Worm (Caenorhabditis elegans) whole organism, early embryonic: ENCODE data around the gene R10E8.6.

ENCODE experiments used
- B0310.2 ChIP-seq: sonication (generic microtip); optimal IDR thresholded peaks from 2 replicates; lab custom pipeline; 2016; ENCODE audit warnings: mild to moderate bottlenecking, missing genetic modification characterization, missing compliant biosample characterization
- ets-7 ChIP-seq: sonication (generic microtip); optimal IDR thresholded peaks from 2 replicates; lab custom pipeline; 2016; ENCODE audit warnings: missing genotype, missing genetic modification characterization, missing compliant biosample characterization
- sea-1 ChIP-seq: fragments of 200-800 bp; sonication (Bioruptor generic); conservative IDR thresholded peaks from 2 replicates; pipeline ENCODE4 v1.3.6; 2022; ENCODE audit warnings: missing genetic modification characterization, missing compliant biosample characterization
- tra-4 ChIP-seq: sonication (generic microtip); optimal IDR thresholded peaks from 2 replicates; lab custom pipeline; 2017; ENCODE audit warnings: missing genetic modification characterization, missing compliant biosample characterization

DNA sequence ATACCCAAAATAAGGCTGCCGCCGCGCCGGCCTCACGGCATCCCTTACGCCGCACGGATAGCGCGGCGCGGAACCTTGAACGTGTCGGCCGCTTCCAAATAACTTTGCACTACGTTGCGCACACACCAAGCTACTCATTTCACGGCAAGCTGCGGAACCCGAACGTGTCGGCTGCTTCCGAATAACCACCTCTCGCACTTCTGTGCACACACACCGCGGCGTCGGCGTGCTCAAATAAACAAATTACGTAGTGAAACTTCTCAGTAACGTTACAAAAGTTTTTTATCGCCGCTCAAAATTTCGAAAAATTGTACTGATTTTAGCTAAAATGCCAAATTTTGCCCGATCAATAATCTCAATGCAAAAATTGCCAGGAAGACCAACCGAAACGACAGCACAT lies 53.3 kb downstream of the R10E8.6 start:
- no peak for TF ChIP-seq tra-4
- no peak for TF ChIP-seq ets-7 (tag; lab: Kevin White, UChicago)
- TF ChIP-seq sea-1 (GFP tag; lab: Robert Waterston, UW): no peak
- no peak for TF ChIP-seq B0310.2 (tag; lab: Kevin White, UChicago)
